Worm (Caenorhabditis elegans): Measurements from ENCODE around the gene meg-3.
"Not testable (repeated sequence)": the region's sequence is repeated elsewhere in the genome, so short reads cannot be mapped to it uniquely, and the experiment has no call there.

The meg-3 gene

ce11 chrX:1989576-1989975, at the start of gene meg-3:
TSS of gene meg-3 (minus strand) at chrX:1989607.
- TF ChIP-seq pes-1 (GFP tag; IDR thresholded peaks at IDR 0.05) (no peak), hmbx-1 (tag; optimal IDR thresholded peaks at IDR 0.05) (no peak), ets-7 (tag; optimal IDR thresholded peaks at IDR 0.05) (no peak), tbx-37 (GFP tag; conservative IDR thresholded peaks at IDR 0.05) (no peak), tra-4 (tag; optimal IDR thresholded peaks at IDR 0.05) (no peak), flt-1 (GFP tag; IDR thresholded peaks at IDR 0.05) (no peak), hnd-1 (tag; optimal IDR thresholded peaks at IDR 0.05) (no peak), tbx-11 (GFP tag; IDR thresholded peaks at IDR 0.05) (no peak), sea-1 (GFP tag; conservative IDR thresholded peaks at IDR 0.05) (no peak), hmg-4 (GFP tag; optimal IDR thresholded peaks at IDR 0.05) (no peak), ceh-36 (tag; optimal IDR thresholded peaks at IDR 0.05) (no peak)

- TF ChIP-seq B0310.2 (tag; optimal IDR thresholded peaks at IDR 0.05) (no peak), sea-1 (GFP tag; conservative IDR thresholded peaks at IDR 0.05) (no peak), aly-1 (tag; optimal IDR thresholded peaks at IDR 0.05) (no peak), hmbx-1 (tag; optimal IDR thresholded peaks at IDR 0.05) (no peak), tbx-11 (GFP tag; IDR thresholded peaks at IDR 0.05) (no peak), ceh-13 (GFP tag; optimal IDR thresholded peaks at IDR 0.05) (no peak)
These were observed 45.8 kb upstream of the meg-3 start, which contains the start of gene ergi-1 for ce11 chrX:2035172-2035571. TSS of gene ergi-1 (minus strand) at chrX:2035272.

- no peak for TF ChIP-seq sea-1 (GFP tag; conservative IDR thresholded peaks at IDR 0.05)
- no peak for TF ChIP-seq hmbx-1 (tag; optimal IDR thresholded peaks at IDR 0.05)
- TF ChIP-seq ceh-36 (tag; optimal IDR thresholded peaks at IDR 0.05), result no peak
- no peak for TF ChIP-seq ama-1 (optimal IDR thresholded peaks at IDR 0.05)
- no peak for TF ChIP-seq tbx-11 (GFP tag; IDR thresholded peaks at IDR 0.05)
- no peak for TF ChIP-seq ceh-13 (GFP tag; optimal IDR thresholded peaks at IDR 0.05)
These were observed 42.0 kb upstream of the meg-3 start, which contains the start of gene Y102A11A.5 for ce11 chrX:2031414-2031813. TSS of gene Y102A11A.5 (minus strand) at chrX:2031588.

- no peak for TF ChIP-seq flt-1 (GFP tag; IDR thresholded peaks at IDR 0.05)
- no peak for TF ChIP-seq tra-4 (tag; optimal IDR thresholded peaks at IDR 0.05)
- no peak for TF ChIP-seq sea-1 (GFP tag; conservative IDR thresholded peaks at IDR 0.05)
- no peak for TF ChIP-seq aly-1 (tag; optimal IDR thresholded peaks at IDR 0.05)
- no peak for TF ChIP-seq tbx-37 (GFP tag; conservative IDR thresholded peaks at IDR 0.05)
- TF ChIP-seq ceh-13 (GFP tag; optimal IDR thresholded peaks at IDR 0.05), result no peak
- no peak for TF ChIP-seq pes-1 (GFP tag; IDR thresholded peaks at IDR 0.05)
- TF ChIP-seq ets-7 (tag; optimal IDR thresholded peaks at IDR 0.05), result no peak
- TF ChIP-seq B0310.2 (tag; optimal IDR thresholded peaks at IDR 0.05), result no peak
- no peak for TF ChIP-seq ama-1 (optimal IDR thresholded peaks at IDR 0.05)
- no peak for TF ChIP-seq scrt-1 (GFP tag; IDR thresholded peaks at IDR 0.05)
- TF ChIP-seq hmg-4 (GFP tag; optimal IDR thresholded peaks at IDR 0.05), result no peak
- TF ChIP-seq ceh-36 (tag; optimal IDR thresholded peaks at IDR 0.05), result no peak
These were observed 41.5 kb upstream of the meg-3 start for ce11 chrX:2030871-2031270.

- not testable (repeated sequence) for TF ChIP-seq aly-1 (tag; optimal IDR thresholded peaks at IDR 0.05); pes-1 (GFP tag; IDR thresholded peaks at IDR 0.05); tra-4 (tag; optimal IDR thresholded peaks at IDR 0.05)
These were observed 36.9 kb upstream of the meg-3 start, which contains the start of gene Y102A11A.2 for ce11 chrX:2026342-2026741. TSS of gene Y102A11A.2 (plus strand) at chrX:2026642.

- TF ChIP-seq tbx-37 (GFP tag; conservative IDR thresholded peaks at IDR 0.05), result no peak
- no peak for TF ChIP-seq hmg-4 (GFP tag; optimal IDR thresholded peaks at IDR 0.05)
- TF ChIP-seq ama-1 (optimal IDR thresholded peaks at IDR 0.05), result no peak
- TF ChIP-seq aly-1 (tag; optimal IDR thresholded peaks at IDR 0.05), result no peak
- TF ChIP-seq tra-4 (tag; optimal IDR thresholded peaks at IDR 0.05), result no peak
- no peak for TF ChIP-seq hnd-1 (tag; optimal IDR thresholded peaks at IDR 0.05)
- no peak for TF ChIP-seq pes-1 (GFP tag; IDR thresholded peaks at IDR 0.05)
- TF ChIP-seq ceh-13 (GFP tag; optimal IDR thresholded peaks at IDR 0.05), result no peak
- TF ChIP-seq F13C5.2 (tag; optimal IDR thresholded peaks at IDR 0.05), result no peak
- TF ChIP-seq scrt-1 (GFP tag; IDR thresholded peaks at IDR 0.05), result no peak
- no peak for TF ChIP-seq sea-1 (GFP tag; conservative IDR thresholded peaks at IDR 0.05)
- no peak for TF ChIP-seq flt-1 (GFP tag; IDR thresholded peaks at IDR 0.05)
- no peak for TF ChIP-seq ceh-36 (tag; optimal IDR thresholded peaks at IDR 0.05)
- TF ChIP-seq hmbx-1 (tag; optimal IDR thresholded peaks at IDR 0.05), result no peak
- TF ChIP-seq ets-7 (tag; optimal IDR thresholded peaks at IDR 0.05), result no peak
These were observed 32.2 kb upstream of the meg-3 start for ce11 chrX:2021558-2021957.

ce11 chrX:2018848-2019247, 29.4 kb upstream of the meg-3 start, which contains the start of gene Y102A11A.3:
TSS of gene Y102A11A.3 (plus strand) at chrX:2019148.
- TF ChIP-seq hmbx-1 (tag; optimal IDR thresholded peaks at IDR 0.05) (no peak), pes-1 (GFP tag; IDR thresholded peaks at IDR 0.05) (no peak), tbx-11 (GFP tag; IDR thresholded peaks at IDR 0.05) (no peak), ama-1 (optimal IDR thresholded peaks at IDR 0.05) (no peak), ceh-36 (tag; optimal IDR thresholded peaks at IDR 0.05) (no peak), ets-7 (tag; optimal IDR thresholded peaks at IDR 0.05) (no peak), sea-1 (GFP tag; conservative IDR thresholded peaks at IDR 0.05) (no peak), tra-4 (tag; optimal IDR thresholded peaks at IDR 0.05) (no peak), F13C5.2 (tag; optimal IDR thresholded peaks at IDR 0.05) (no peak), hmg-4 (GFP tag; optimal IDR thresholded peaks at IDR 0.05) (no peak), scrt-1 (GFP tag; IDR thresholded peaks at IDR 0.05) (no peak), aly-1 (tag; optimal IDR thresholded peaks at IDR 0.05) (no peak), B0310.2 (tag; optimal IDR thresholded peaks at IDR 0.05) (no peak)

ce11 chrX:2018211-2018610, 28.8 kb upstream of the meg-3 start:
- TF ChIP-seq ceh-36 (tag; optimal IDR thresholded peaks at IDR 0.05) (no peak), hmg-4 (GFP tag; optimal IDR thresholded peaks at IDR 0.05) (no peak), hmbx-1 (tag; optimal IDR thresholded peaks at IDR 0.05) (no peak), tbx-37 (GFP tag; conservative IDR thresholded peaks at IDR 0.05) (no peak), sea-1 (GFP tag; conservative IDR thresholded peaks at IDR 0.05) (no peak), tbx-11 (GFP tag; IDR thresholded peaks at IDR 0.05) (no peak), hnd-1 (tag; optimal IDR thresholded peaks at IDR 0.05) (no peak), ceh-13 (GFP tag; optimal IDR thresholded peaks at IDR 0.05) (no peak), scrt-1 (GFP tag; IDR thresholded peaks at IDR 0.05) (no peak), ets-7 (tag; optimal IDR thresholded peaks at IDR 0.05) (no peak), F13C5.2 (tag; optimal IDR thresholded peaks at IDR 0.05) (no peak), aly-1 (tag; optimal IDR thresholded peaks at IDR 0.05) (no peak)

Data from whole organism, early embryonic.